Fruit fly (Drosophila melanogaster) whole organism, embryonic: ENCODE data around the gene CG17786.

Experiments
- ATbp ChIP-seq: fragments of 200-800 bp; sonication (Bioruptor generic); optimal IDR thresholded peaks from 2 replicates; lab custom pipeline; 2017; ENCODE audit warnings: missing biosample characterization, mild to moderate bottlenecking, missing genetic modification characterization, missing genetic modification reagents
- CG1024 ChIP-seq: fragments of 200-800 bp; sonication (Bioruptor generic); IDR thresholded peaks from 2 replicates; pipeline ENCODE4 v1.3.6; 2022; ENCODE audit warnings: missing biosample characterization, missing genetic modification characterization
- CG10462 ChIP-seq: fragments of 200-800 bp; sonication (Bioruptor generic); optimal IDR thresholded peaks from 2 replicates; lab custom pipeline; 2016; ENCODE audit warnings: missing biosample characterization, missing genetic modification characterization
- CG10979 ChIP-seq: fragments of 200-800 bp; sonication (Bioruptor generic); optimal IDR thresholded peaks from 2 replicates; lab custom pipeline; 2018; ENCODE audit warnings: missing biosample characterization, mild to moderate bottlenecking, missing genetic modification characterization, moderate library complexity
- CG1233 ChIP-seq: fragments of 200-800 bp; sonication (Bioruptor generic); optimal IDR thresholded peaks from 4 replicates; lab custom pipeline; 2018; ENCODE audit warnings: missing biosample characterization, mild to moderate bottlenecking, missing genetic modification characterization
- CG12391 ChIP-seq: fragments of 200-800 bp; sonication (Bioruptor generic); optimal IDR thresholded peaks from 3 replicates; lab custom pipeline; 2018; ENCODE audit warnings: missing biosample characterization, mild to moderate bottlenecking, missing genetic modification characterization, moderate library complexity
- CG14050 ChIP-seq: fragments of 200-800 bp; sonication (Bioruptor generic); IDR thresholded peaks from 3 replicates; pipeline ENCODE4 v1.3.6; 2022; ENCODE audit warnings: missing biosample characterization, missing genetic modification characterization
- CG1647 ChIP-seq: fragments of 200-800 bp; sonication (Bioruptor generic); optimal IDR thresholded peaks from 3 replicates; lab custom pipeline; 2016; ENCODE audit warnings: missing biosample characterization, missing genetic modification characterization
- CG16779 ChIP-seq: fragments of 200-800 bp; sonication (Bioruptor generic); IDR thresholded peaks from 2 replicates; pipeline ENCODE4 v1.3.6; 2022; ENCODE audit warnings: missing biosample characterization, missing genetic modification characterization
- CG17328 ChIP-seq: fragments of 200-800 bp; sonication (Bioruptor generic); IDR thresholded peaks from 2 replicates; pipeline ENCODE4 v1.3.6; 2022; ENCODE audit warnings: missing biosample characterization, missing genetic modification characterization
- CG17829 ChIP-seq: fragments of 200-800 bp; optimal IDR thresholded peaks from 2 replicates; lab custom pipeline; 2019; ENCODE audit warnings: missing biosample characterization, mild to moderate bottlenecking, missing genetic modification characterization, moderate library complexity
- CG18262 ChIP-seq: fragments of 200-800 bp; optimal IDR thresholded peaks from 3 replicates; lab custom pipeline; 2019; ENCODE audit warnings: missing biosample characterization, mild to moderate bottlenecking, missing genetic modification characterization, moderate library complexity
- CG18599 ChIP-seq: fragments of 200-800 bp; sonication (Bioruptor generic); optimal IDR thresholded peaks from 3 replicates; lab custom pipeline; 2017; ENCODE audit warnings: missing biosample characterization, missing genetic modification characterization, mild to moderate bottlenecking, moderate library complexity, missing genetic modification reagents
- CG2202 ChIP-seq: fragments of 200-800 bp; sonication (Bioruptor generic); optimal IDR thresholded peaks from 2 replicates; lab custom pipeline; 2018; ENCODE audit warnings: missing biosample characterization, mild to moderate bottlenecking, missing genetic modification characterization
- CG31365 ChIP-seq: fragments of 200-800 bp; sonication (Bioruptor generic); optimal IDR thresholded peaks from 2 replicates; lab custom pipeline; 2018; ENCODE audit warnings: missing biosample characterization, mild to moderate bottlenecking, missing genetic modification characterization
- CG32772 ChIP-seq: fragments of 200-800 bp; sonication (Bioruptor generic); IDR thresholded peaks from 2 replicates; pipeline ENCODE4 v1.3.6; 2022; ENCODE audit warnings: missing biosample characterization, missing genetic modification characterization
- CG33213 ChIP-seq: fragments of 200-800 bp; sonication (Bioruptor generic); optimal IDR thresholded peaks from 3 replicates; lab custom pipeline; 2016; ENCODE audit warnings: missing biosample characterization, missing genetic modification characterization
- CG33557 ChIP-seq: fragments of 200-800 bp; sonication (Bioruptor generic); optimal IDR thresholded peaks from 2 replicates; lab custom pipeline; 2019; ENCODE audit warnings: missing biosample characterization, mild to moderate bottlenecking, missing genetic modification characterization, moderate library complexity
- CG4617 ChIP-seq: fragments of 200-800 bp; sonication (Bioruptor generic); optimal IDR thresholded peaks from 3 replicates; lab custom pipeline; 2016; ENCODE audit warnings: missing biosample characterization, missing genetic modification characterization, borderline replicate concordance
- CG6689 ChIP-seq: fragments of 200-800 bp; sonication (Bioruptor generic); IDR thresholded peaks from 2 replicates; pipeline ENCODE4 v1.3.6; 2022; ENCODE audit warnings: missing biosample characterization, missing genetic modification characterization
- CG6765 ChIP-seq: fragments of 200-800 bp; sonication (Bioruptor generic); optimal IDR thresholded peaks from 3 replicates; lab custom pipeline; 2017; ENCODE audit warnings: missing biosample characterization, mild to moderate bottlenecking, missing genetic modification characterization
- D19A ChIP-seq: fragments of 200-800 bp; optimal IDR thresholded peaks from 3 replicates; lab custom pipeline; 2019; ENCODE audit warnings: missing biosample characterization, mild to moderate bottlenecking, missing genetic modification characterization, moderate library complexity
- HLHmδ ChIP-seq: fragments of 200-800 bp; sonication (Bioruptor generic); optimal IDR thresholded peaks from 2 replicates; lab custom pipeline; 2018; ENCODE audit warnings: missing biosample characterization, mild to moderate bottlenecking, missing genetic modification characterization, moderate library complexity
- Hey ChIP-seq: fragments of 200-800 bp; sonication (Bioruptor generic); optimal IDR thresholded peaks from 3 replicates; lab custom pipeline; 2018; ENCODE audit warnings: missing biosample characterization, mild to moderate bottlenecking, missing genetic modification characterization
- HmgD ChIP-seq: fragments of 200-800 bp; sonication (Bioruptor generic); optimal IDR thresholded peaks from 3 replicates; lab custom pipeline; 2016; ENCODE audit warnings: missing biosample characterization, missing genetic modification characterization
- Jarid2 ChIP-seq: fragments of 200-800 bp; sonication (Bioruptor generic); optimal IDR thresholded peaks from 3 replicates; lab custom pipeline; 2017; ENCODE audit warnings: mild to moderate bottlenecking, missing biosample characterization, missing genetic modification reagents, missing genetic modification characterization
- Kr ChIP-seq: fragments of 200-800 bp; sonication (Bioruptor generic); optimal IDR thresholded peaks from 2 replicates; lab custom pipeline; 2017; ENCODE audit warnings: missing biosample characterization, mild to moderate bottlenecking, missing genetic modification characterization
- Mes4 ChIP-seq: fragments of 200-800 bp; sonication (Bioruptor generic); optimal IDR thresholded peaks from 2 replicates; lab custom pipeline; 2016; ENCODE audit warnings: missing biosample characterization, missing genetic modification characterization
- Trl ChIP-seq, 3 experiments: fragments of >200 bp in 2 of 3; fragments of 200-800 bp in 1 of 3; sonication (Bioruptor generic) in 1 of 3; optimal IDR thresholded peaks; 2 replicates in 1 of 3; 3 replicates in 2 of 3; lab custom pipeline; 2016 to 2017; ENCODE audit warnings: missing biosample characterization in 1 of 3, missing genetic modification characterization in 1 of 3
- br ChIP-seq: fragments of >200 bp; optimal IDR thresholded peaks from 2 replicates; lab custom pipeline; 2017
- chm ChIP-seq: fragments of 200-800 bp; sonication (Bioruptor generic); IDR thresholded peaks from 2 replicates; pipeline ENCODE4 v1.3.6; 2022; ENCODE audit warnings: missing biosample characterization, missing genetic modification characterization
- corto ChIP-seq: fragments of 200-800 bp; sonication (Bioruptor generic); optimal IDR thresholded peaks from 2 replicates; lab custom pipeline; 2016; ENCODE audit warnings: missing biosample characterization, mild to moderate bottlenecking, missing genetic modification characterization, moderate library complexity
- dm ChIP-seq: fragments of 200-800 bp; sonication (Bioruptor generic); optimal IDR thresholded peaks from 3 replicates; lab custom pipeline; 2016; ENCODE audit warnings: missing biosample characterization, missing genetic modification characterization
- dysf ChIP-seq: fragments of 200-800 bp; sonication (Bioruptor generic); IDR thresholded peaks from 3 replicates; pipeline ENCODE4 v1.3.6; 2022; ENCODE audit warnings: missing biosample characterization, missing genetic modification characterization
- gcm ChIP-seq: fragments of 200-800 bp; sonication (Bioruptor generic); optimal IDR thresholded peaks from 2 replicates; lab custom pipeline; 2019; ENCODE audit warnings: missing biosample characterization, mild to moderate bottlenecking, missing genetic modification characterization, moderate library complexity
- kni ChIP-seq: fragments of 200-800 bp; sonication (Bioruptor generic); optimal IDR thresholded peaks from 3 replicates; lab custom pipeline; 2017; ENCODE audit warnings: mild to moderate bottlenecking, missing biosample characterization, missing genetic modification reagents, missing genetic modification characterization
- maf-S ChIP-seq: fragments of 200-800 bp; sonication (Bioruptor generic); optimal IDR thresholded peaks from 2 replicates; lab custom pipeline; 2016; ENCODE audit warnings: missing biosample characterization, missing genetic modification characterization
- nerfin-2 ChIP-seq: fragments of 200-800 bp; sonication (Bioruptor generic); IDR thresholded peaks from 2 replicates; pipeline ENCODE4 v1.3.6; 2022; ENCODE audit warnings: missing biosample characterization, missing genetic modification characterization; ENCODE audit not compliant: partially characterized antibody
- onecut ChIP-seq: fragments of 200-800 bp; sonication (Bioruptor generic); IDR thresholded peaks from 2 replicates; pipeline ENCODE4 v1.3.6; 2022; ENCODE audit warnings: missing biosample characterization, missing genetic modification characterization
- pan ChIP-seq, 4 experiments: fragments of >200 bp in 3 of 4; fragments of 200-800 bp in 1 of 4; sonication (Bioruptor generic) in 1 of 4; optimal IDR thresholded peaks in 3 of 4; IDR thresholded peaks in 1 of 4; 2 replicates each; pipeline versions ENCODE4 v1.3.6 to Lab custom; 2017 to 2022; ENCODE audit warnings: missing biosample characterization in 2 of 4, missing genetic modification characterization in 2 of 4, mixed read lengths in 1 of 4
- run ChIP-seq: fragments of 200-800 bp; sonication (Bioruptor generic); optimal IDR thresholded peaks from 3 replicates; lab custom pipeline; 2018; ENCODE audit warnings: missing biosample characterization, mild to moderate bottlenecking, missing genetic modification characterization
- shn ChIP-seq: fragments of 200-800 bp; sonication (Bioruptor generic); optimal IDR thresholded peaks from 3 replicates; lab custom pipeline; 2016; ENCODE audit warnings: missing biosample characterization, missing genetic modification characterization
- slou ChIP-seq: fragments of 200-800 bp; sonication (Bioruptor generic); optimal IDR thresholded peaks from 3 replicates; lab custom pipeline; 2016; ENCODE audit warnings: missing biosample characterization, missing genetic modification characterization
- so ChIP-seq: fragments of 200-800 bp; sonication (Bioruptor generic); IDR thresholded peaks from 3 replicates; pipeline ENCODE4 v1.3.6; 2022; ENCODE audit warnings: missing biosample characterization, missing genetic modification characterization
- tup ChIP-seq: fragments of 200-800 bp; sonication (Bioruptor generic); optimal IDR thresholded peaks from 2 replicates; lab custom pipeline; 2016; ENCODE audit warnings: missing biosample characterization, mild to moderate bottlenecking, missing genetic modification characterization, moderate library complexity
- wdn ChIP-seq: fragments of 200-800 bp; sonication (Bioruptor generic); IDR thresholded peaks from 2 replicates; pipeline ENCODE4 v1.3.6; 2022; ENCODE audit warnings: missing biosample characterization, missing genetic modification characterization
- zfh1 ChIP-seq: fragments of 200-800 bp; sonication (Bioruptor generic); IDR thresholded peaks from 3 replicates; pipeline ENCODE4 v1.3.6; 2022; ENCODE audit warnings: missing biosample characterization, missing genetic modification characterization

Gene CG17786

DNA sequence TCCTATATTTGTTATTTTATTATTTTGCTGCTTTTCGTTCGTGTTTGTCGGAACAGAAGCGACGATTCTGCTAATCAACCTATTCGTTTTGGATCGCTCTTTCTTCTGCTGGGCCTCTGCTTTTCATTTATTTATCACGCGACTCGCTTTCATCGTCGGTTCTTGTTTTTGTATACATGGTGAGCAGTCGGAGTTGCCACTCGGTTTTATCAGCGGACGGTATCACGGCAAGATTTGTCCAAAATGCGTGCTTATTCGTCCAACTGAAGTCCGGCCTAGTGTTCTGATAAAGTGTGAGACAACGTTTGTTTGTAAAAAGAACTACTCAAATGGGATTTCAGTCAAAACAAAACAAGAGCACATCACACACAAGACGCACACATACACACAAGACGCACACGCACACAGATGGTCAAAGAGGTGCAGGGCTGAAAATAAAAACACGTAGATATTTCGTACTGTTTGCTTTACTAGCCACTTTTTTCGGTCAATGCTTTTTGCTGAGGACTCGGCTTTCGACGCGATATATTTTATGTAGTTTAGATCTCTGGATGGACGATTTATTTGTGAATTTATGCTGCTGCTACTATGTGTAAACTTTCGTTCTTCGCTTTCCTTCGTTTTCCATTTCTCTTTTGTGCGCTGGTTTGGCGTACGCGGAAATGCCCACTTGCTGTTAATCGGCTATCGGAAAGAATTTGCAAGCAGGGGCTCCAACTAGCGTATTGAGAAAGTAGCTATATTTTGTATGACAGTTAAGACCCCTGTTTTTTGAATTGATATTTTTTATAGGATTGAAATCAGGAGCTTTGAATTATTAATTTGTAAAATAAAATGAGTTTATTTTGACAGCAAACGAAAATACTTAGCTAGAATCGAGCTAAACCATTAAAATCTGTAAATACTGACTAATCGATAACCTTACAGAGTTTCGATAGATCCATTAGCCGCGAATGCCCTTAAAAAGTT, 3.1 kb upstream of the CG17786 start, which contains the start of gene twin (continued):
- TF ChIP-seq dysf (GFP tag; lab: Robert Waterston, UW) (peak; percentile 10; the same call in 2 of the 3 replicates), CG17829 (peak; percentile 22), CG33557 (GFP tag; lab: Kevin White, UChicago) (peak; percentile 37), CG17328 (peak; percentile 50; the same call in 1 of the 2 replicates), nerfin-2 (no peak), wdn (peak; percentile 29; the same call in 1 of the 2 replicates), CG10462 (GFP tag; lab: Kevin White, UChicago) (no peak), so (GFP tag; lab: Robert Waterston, UW) (0 out of 3 replicates have a peak, but pooled peaks have one; percentile 38), shn (GFP tag; lab: Kevin White, UChicago) (peak; percentile 50), gcm (GFP tag; lab: Kevin White, UChicago) (no peak), CG1647 (no peak), CG4617 (GFP tag; lab: Kevin White, UChicago) (peak; percentile 62), CG12391 (tag; lab: Kevin White, UChicago) (peak; percentile 75), CG33213 (peak; percentile 15), Hey (no peak), CG6689 (GFP tag; lab: Robert Waterston, UW) (peak; percentile 53), br (lab: Kevin White, UChicago) (no peak), Trl (optimal IDR thresholded peaks at IDR 0.05; lab: Kevin White, UChicago) (peak in 1 of 2 experiments; percentile 11), Trl (GFP tag; optimal IDR thresholded peaks at IDR 0.05; lab: Kevin White, UChicago) (peak; percentile 78), CG32772 (GFP tag; lab: Robert Waterston, UW) (no peak), corto (GFP tag; lab: Kevin White, UChicago) (no peak), CG2202 (tag; lab: Kevin White, UChicago) (no peak), CG10979 (peak; percentile 39), pan (optimal IDR thresholded peaks at IDR 0.05; lab: Kevin White, UChicago) (no peak), pan (GFP tag; optimal IDR thresholded peaks at IDR 0.05 in 1 of 2, IDR thresholded peaks at IDR 0.05 in 1 of 2) (no peak), chm (GFP tag; lab: Robert Waterston, UW) (no peak), CG1233 (peak; percentile 3), kni (GFP tag; lab: Kevin White, UChicago) (no peak), CG1024 (GFP tag; lab: Robert Waterston, UW) (no peak), Kr (GFP tag; lab: Kevin White, UChicago) (no peak), HLHmδ (GFP tag; lab: Kevin White, UChicago) (no peak), tup (GFP tag; lab: Kevin White, UChicago) (no peak), CG18262 (tag; lab: Kevin White, UChicago) (peak; percentile 42), CG14050 (GFP tag; lab: Robert Waterston, UW) (no peak), zfh1 (GFP tag; lab: Robert Waterston, UW) (peak; percentile 34; the same call in 1 of the 3 replicates), ATbp (GFP tag; lab: Kevin White, UChicago) (no peak), run (tag; lab: Kevin White, UChicago) (no peak), dm (GFP tag; lab: Kevin White, UChicago) (peak; percentile 22), slou (GFP tag; lab: Kevin White, UChicago) (peak; percentile 19), Jarid2 (GFP tag; lab: Kevin White, UChicago) (no peak), CG6765 (GFP tag; lab: Kevin White, UChicago) (no peak), D19A (tag; lab: Kevin White, UChicago) (peak; percentile 39), CG16779 (GFP tag; lab: Robert Waterston, UW) (no peak), HmgD (GFP tag; lab: Kevin White, UChicago) (peak; percentile 32), maf-S (peak; percentile 60), CG18599 (peak; percentile 53), Mes4 (GFP tag; lab: Kevin White, UChicago) (no peak), onecut (no peak; the same call in 1 of the 2 replicates), CG31365 (tag; lab: Kevin White, UChicago) (no peak)
